Fruit fly (Drosophila melanogaster) whole organism, embryonic: ENCODE data around the gene fzy.

Source experiments
- Bdp1 ChIP-seq: fragments of 200-800 bp; sonication (Bioruptor generic); optimal IDR thresholded peaks from 3 replicates; lab custom pipeline; 2016; ENCODE audit warnings: missing biosample characterization, missing genetic modification characterization
- CG10979 ChIP-seq: fragments of 200-800 bp; sonication (Bioruptor generic); optimal IDR thresholded peaks from 2 replicates; lab custom pipeline; 2018; ENCODE audit warnings: missing biosample characterization, mild to moderate bottlenecking, missing genetic modification characterization, moderate library complexity
- CG12104 ChIP-seq: fragments of 200-800 bp; sonication (Bioruptor generic); optimal IDR thresholded peaks from 3 replicates; lab custom pipeline; 2016; ENCODE audit warnings: missing biosample characterization, missing genetic modification characterization
- CG13123 ChIP-seq: fragments of 200-800 bp; sonication (Bioruptor generic); optimal IDR thresholded peaks from 2 replicates; lab custom pipeline; 2016; ENCODE audit warnings: missing biosample characterization, missing genetic modification characterization
- CG13287 ChIP-seq: fragments of 200-800 bp; sonication (Bioruptor generic); IDR thresholded peaks from 2 replicates; pipeline ENCODE4 v1.3.6; 2022; ENCODE audit warnings: missing biosample characterization, missing genetic modification characterization; ENCODE audit not compliant: partially characterized antibody
- CG13296 ChIP-seq: fragments of 200-800 bp; sonication (Bioruptor generic); optimal IDR thresholded peaks from 3 replicates; lab custom pipeline; 2018; ENCODE audit warnings: missing biosample characterization, mild to moderate bottlenecking, missing genetic modification characterization
- CG13775 ChIP-seq: fragments of 200-800 bp; sonication (Bioruptor generic); optimal IDR thresholded peaks from 3 replicates; lab custom pipeline; 2017; ENCODE audit warnings: missing biosample characterization, mild to moderate bottlenecking, missing genetic modification characterization
- CG14860 ChIP-seq: fragments of 200-800 bp; sonication (Bioruptor generic); IDR thresholded peaks from 3 replicates; pipeline ENCODE4 v1.3.6; 2022; ENCODE audit warnings: missing biosample characterization, missing genetic modification characterization; ENCODE audit not compliant: partially characterized antibody
- CG15011 ChIP-seq: fragments of 200-800 bp; sonication (Bioruptor generic); optimal IDR thresholded peaks from 3 replicates; lab custom pipeline; 2018; ENCODE audit warnings: missing biosample characterization, mild to moderate bottlenecking, missing genetic modification characterization
- CG15696 ChIP-seq: fragments of 200-800 bp; sonication (Bioruptor generic); optimal IDR thresholded peaks from 2 replicates; lab custom pipeline; 2019; ENCODE audit warnings: missing biosample characterization, mild to moderate bottlenecking, missing genetic modification characterization, moderate library complexity
- CG18764 ChIP-seq: fragments of 200-800 bp; sonication (Bioruptor generic); optimal IDR thresholded peaks from 3 replicates; lab custom pipeline; 2016; ENCODE audit warnings: missing biosample characterization, missing genetic modification characterization
- CG2678 ChIP-seq: fragments of 200-800 bp; sonication (Bioruptor generic); optimal IDR thresholded peaks from 3 replicates; lab custom pipeline; 2019; ENCODE audit warnings: missing biosample characterization, mild to moderate bottlenecking, missing genetic modification characterization, moderate library complexity
- CG31224 ChIP-seq: fragments of 200-800 bp; sonication (Bioruptor generic); IDR thresholded peaks from 2 replicates; pipeline ENCODE4 v1.3.6; 2022; ENCODE audit warnings: missing biosample characterization, missing genetic modification characterization
- CG31388 ChIP-seq: fragments of 200-800 bp; sonication (Bioruptor generic); optimal IDR thresholded peaks from 2 replicates; lab custom pipeline; 2016; ENCODE audit warnings: missing biosample characterization, missing genetic modification characterization
- CG34376 ChIP-seq: fragments of 200-800 bp; sonication (Bioruptor generic); optimal IDR thresholded peaks from 2 replicates; lab custom pipeline; 2018; ENCODE audit warnings: missing biosample characterization, mild to moderate bottlenecking, missing genetic modification characterization
- CG4282 ChIP-seq: fragments of 200-800 bp; sonication (Bioruptor generic); optimal IDR thresholded peaks from 2 replicates; lab custom pipeline; 2016; ENCODE audit warnings: missing biosample characterization, missing genetic modification characterization
- CG4424 ChIP-seq: fragments of 200-800 bp; sonication (Bioruptor generic); optimal IDR thresholded peaks from 3 replicates; lab custom pipeline; 2016; ENCODE audit warnings: missing biosample characterization, missing genetic modification characterization
- CG4707 ChIP-seq: fragments of 200-800 bp; sonication (Bioruptor generic); optimal IDR thresholded peaks from 2 replicates; lab custom pipeline; 2018; ENCODE audit warnings: missing biosample characterization, mild to moderate bottlenecking, missing genetic modification characterization, moderate library complexity
- CG5180 ChIP-seq: fragments of 200-800 bp; sonication (Bioruptor generic); optimal IDR thresholded peaks from 3 replicates; lab custom pipeline; 2017; ENCODE audit warnings: missing biosample characterization, missing genetic modification characterization, mild to moderate bottlenecking, moderate library complexity, missing genetic modification reagents
- CG7839 ChIP-seq: fragments of 200-800 bp; sonication (Bioruptor generic); optimal IDR thresholded peaks from 3 replicates; lab custom pipeline; 2018; ENCODE audit warnings: missing biosample characterization, mild to moderate bottlenecking, missing genetic modification characterization, moderate library complexity
- CG8765 ChIP-seq: fragments of 200-800 bp; sonication (Bioruptor generic); IDR thresholded peaks from 2 replicates; pipeline ENCODE4 v1.3.6; 2022; ENCODE audit warnings: missing biosample characterization, missing genetic modification characterization
- CG9932 ChIP-seq: fragments of 200-800 bp; sonication (Bioruptor generic); IDR thresholded peaks from 2 replicates; pipeline ENCODE4 v1.3.6; 2022; ENCODE audit warnings: missing biosample characterization, missing genetic modification characterization
- CoRest ChIP-seq: fragments of 200-800 bp; sonication (Bioruptor generic); optimal IDR thresholded peaks from 3 replicates; lab custom pipeline; 2018; ENCODE audit warnings: missing biosample characterization, mild to moderate bottlenecking, missing genetic modification characterization, moderate library complexity
- Dip2 ChIP-seq: fragments of 200-800 bp; sonication (Bioruptor generic); IDR thresholded peaks from 2 replicates; pipeline ENCODE4 v1.3.6; 2022; ENCODE audit warnings: missing biosample characterization, missing genetic modification characterization
- Doc2 ChIP-seq: fragments of 200-800 bp; sonication (Bioruptor generic); IDR thresholded peaks from 2 replicates; pipeline ENCODE4 v1.3.6; 2022; ENCODE audit warnings: missing biosample characterization, missing genetic modification characterization
- Dref ChIP-seq: fragments of 200-800 bp; sonication (Bioruptor generic); IDR thresholded peaks from 2 replicates; pipeline ENCODE4 v1.3.6; 2022; ENCODE audit warnings: missing biosample characterization, missing genetic modification characterization
- E2f1 ChIP-seq: fragments of 200-800 bp; sonication (Bioruptor generic); IDR thresholded peaks from 2 replicates; pipeline ENCODE4 v1.3.6; 2022; ENCODE audit warnings: missing biosample characterization, missing genetic modification characterization
- ERR ChIP-seq: fragments of 200-800 bp; sonication (Bioruptor generic); optimal IDR thresholded peaks from 2 replicates; lab custom pipeline; 2016; ENCODE audit warnings: missing biosample characterization, missing genetic modification characterization
- Gug ChIP-seq: fragments of 200-800 bp; sonication (Bioruptor generic); IDR thresholded peaks from 4 replicates; pipeline ENCODE4 v1.3.6; 2022; ENCODE audit warnings: missing biosample characterization, missing genetic modification characterization
- Hey ChIP-seq: fragments of 200-800 bp; sonication (Bioruptor generic); optimal IDR thresholded peaks from 3 replicates; lab custom pipeline; 2018; ENCODE audit warnings: missing biosample characterization, mild to moderate bottlenecking, missing genetic modification characterization
- Lpt ChIP-seq: fragments of >200 bp; optimal IDR thresholded peaks from 2 replicates; lab custom pipeline; 2018; ENCODE audit warnings: missing biosample characterization, missing genetic modification characterization
- Meics ChIP-seq: fragments of 200-800 bp; sonication (Bioruptor generic); optimal IDR thresholded peaks from 2 replicates; lab custom pipeline; 2017; ENCODE audit warnings: missing biosample characterization, mild to moderate bottlenecking, missing genetic modification characterization
- NFAT ChIP-seq: fragments of 200-800 bp; sonication (Bioruptor generic); IDR thresholded peaks from 2 replicates; pipeline ENCODE4 v1.3.6; 2022; ENCODE audit warnings: missing biosample characterization, missing genetic modification characterization
- Nf-YB ChIP-seq: fragments of 200-800 bp; sonication (Bioruptor generic); optimal IDR thresholded peaks from 3 replicates; lab custom pipeline; 2019; ENCODE audit warnings: missing biosample characterization, mild to moderate bottlenecking, missing genetic modification characterization, moderate library complexity
- Opbp ChIP-seq: fragments of 200-800 bp; sonication (Bioruptor generic); IDR thresholded peaks from 3 replicates; pipeline ENCODE4 v1.3.6; 2022; ENCODE audit warnings: missing biosample characterization, missing genetic modification characterization; ENCODE audit not compliant: partially characterized antibody
- Poxn ChIP-seq: fragments of 200-800 bp; sonication (Bioruptor generic); IDR thresholded peaks from 2 replicates; pipeline ENCODE4 v1.3.6; 2022; ENCODE audit warnings: missing biosample characterization, missing genetic modification characterization
- TFAM ChIP-seq: fragments of 200-800 bp; sonication (Bioruptor generic); optimal IDR thresholded peaks from 2 replicates; lab custom pipeline; 2017; ENCODE audit warnings: missing biosample characterization, missing genetic modification characterization, inconsistent platforms
- Xrp1 ChIP-seq: fragments of 200-800 bp; sonication (Bioruptor generic); IDR thresholded peaks from 2 replicates; pipeline ENCODE4 v1.3.6; 2022; ENCODE audit warnings: missing biosample characterization, missing genetic modification characterization
- ato ChIP-seq: fragments of 200-800 bp; sonication (Bioruptor generic); IDR thresholded peaks from 2 replicates; pipeline ENCODE4 v1.3.6; 2022; ENCODE audit warnings: missing biosample characterization, missing genetic modification characterization; ENCODE audit not compliant: partially characterized antibody
- cato ChIP-seq: fragments of 200-800 bp; sonication (Bioruptor generic); optimal IDR thresholded peaks from 2 replicates; lab custom pipeline; 2016; ENCODE audit warnings: missing biosample characterization, missing genetic modification characterization, borderline replicate concordance
- cg ChIP-seq: fragments of 200-800 bp; sonication (Bioruptor generic); optimal IDR thresholded peaks from 3 replicates; lab custom pipeline; 2019; ENCODE audit warnings: missing biosample characterization, mild to moderate bottlenecking, missing genetic modification characterization, moderate library complexity
- croc ChIP-seq: fragments of 200-800 bp; sonication (Bioruptor generic); conservative IDR thresholded peaks from 3 replicates; pipeline ENCODE4 v1.3.6; 2022; ENCODE audit warnings: missing biosample characterization, missing genetic modification characterization
- esg ChIP-seq: fragments of 200-800 bp; sonication (Bioruptor generic); conservative IDR thresholded peaks from 2 replicates; pipeline ENCODE4 v1.3.6; 2022; ENCODE audit warnings: missing biosample characterization, missing genetic modification characterization
- gro ChIP-seq: fragments of 200-800 bp; sonication (Bioruptor generic); optimal IDR thresholded peaks from 2 replicates; lab custom pipeline; 2016; ENCODE audit warnings: missing biosample characterization, missing genetic modification characterization
- hbn ChIP-seq: fragments of 200-800 bp; sonication (Bioruptor generic); IDR thresholded peaks from 2 replicates; pipeline ENCODE4 v1.3.6; 2022; ENCODE audit warnings: missing biosample characterization, missing genetic modification characterization; ENCODE audit not compliant: partially characterized antibody
- jing ChIP-seq: fragments of 200-800 bp; sonication (Bioruptor generic); optimal IDR thresholded peaks from 2 replicates; lab custom pipeline; 2018; ENCODE audit warnings: missing biosample characterization, mild to moderate bottlenecking, missing genetic modification characterization
- knrl ChIP-seq: fragments of 200-800 bp; sonication (Bioruptor generic); IDR thresholded peaks from 3 replicates; pipeline ENCODE4 v1.3.6; 2022; ENCODE audit warnings: missing biosample characterization, missing genetic modification characterization; ENCODE audit not compliant: partially characterized antibody
- luna ChIP-seq: fragments of 200-800 bp; sonication (Bioruptor generic); optimal IDR thresholded peaks from 2 replicates; lab custom pipeline; 2016; ENCODE audit warnings: missing biosample characterization, missing genetic modification characterization
- odd ChIP-seq: fragments of 200-800 bp; sonication (Bioruptor generic); optimal IDR thresholded peaks from 2 replicates; lab custom pipeline; 2017; ENCODE audit warnings: missing biosample characterization, mild to moderate bottlenecking, missing genetic modification characterization
- peb ChIP-seq: fragments of 200-800 bp; sonication (Bioruptor generic); IDR thresholded peaks from 2 replicates; pipeline ENCODE4 v1.3.6; 2022; ENCODE audit warnings: missing biosample characterization, missing genetic modification characterization
- pnt ChIP-seq: fragments of 200-800 bp; sonication (Bioruptor generic); optimal IDR thresholded peaks from 3 replicates; lab custom pipeline; 2016; ENCODE audit warnings: missing biosample characterization, missing genetic modification characterization
- tio ChIP-seq: fragments of 200-800 bp; sonication (Bioruptor generic); optimal IDR thresholded peaks from 2 replicates; lab custom pipeline; 2017; ENCODE audit warnings: missing biosample characterization, missing genetic modification characterization, inconsistent platforms

Gene fzy

dm6 chr2L:16275809-16276178, 35.0 kb upstream of the fzy start (continued):
- no peak for TF ChIP-seq Lpt
- TF ChIP-seq esg: no peak
- no peak for TF ChIP-seq gro (GFP tag; lab: Kevin White, UChicago)
- no peak for TF ChIP-seq CG5180 (GFP tag; lab: Kevin White, UChicago)
- peak; percentile 33 for TF ChIP-seq jing (GFP tag; lab: Kevin White, UChicago)
- TF ChIP-seq CG13775 (GFP tag; lab: Kevin White, UChicago): peak; percentile 55
- TF ChIP-seq Poxn (GFP tag; lab: Robert Waterston, UW): no peak
- TF ChIP-seq Nf-YB (GFP tag; lab: Kevin White, UChicago): no peak
- TF ChIP-seq Gug (GFP tag; lab: Robert Waterston, UW): 0 out of 4 replicates have a peak, but pooled peaks have one; percentile 8
- TF ChIP-seq Meics (GFP tag; lab: Kevin White, UChicago): peak; percentile 73
- TF ChIP-seq CG14860: no peak
- no peak for TF ChIP-seq CG31388
- TF ChIP-seq peb: no peak
- no peak for TF ChIP-seq croc (GFP tag; lab: Robert Waterston, UW)
- TF ChIP-seq hbn (GFP tag; lab: Robert Waterston, UW): no peak
- no peak for TF ChIP-seq CG4707 (GFP tag; lab: Kevin White, UChicago)
- TF ChIP-seq TFAM (GFP tag; lab: Kevin White, UChicago): no peak
- TF ChIP-seq pnt: no peak
- no peak for TF ChIP-seq cg (GFP tag; lab: Kevin White, UChicago)
- peak; percentile 66 for TF ChIP-seq CoRest (tag; lab: Kevin White, UChicago)
- TF ChIP-seq Dip2 (GFP tag; lab: Robert Waterston, UW): no peak
- TF ChIP-seq CG9932 (GFP tag; lab: Robert Waterston, UW): no peak
- TF ChIP-seq Opbp (GFP tag; lab: Robert Waterston, UW): no peak
- TF ChIP-seq CG4424: no peak
- peak; percentile 29 for TF ChIP-seq CG13296 (GFP tag; lab: Kevin White, UChicago)
- peak; percentile 49 for TF ChIP-seq odd (GFP tag; lab: Kevin White, UChicago)
- TF ChIP-seq CG15696 (tag; lab: Kevin White, UChicago): no peak
- TF ChIP-seq CG12104 (GFP tag; lab: Kevin White, UChicago): no peak
- TF ChIP-seq CG4282: no peak
- TF ChIP-seq Doc2: no peak
- peak; percentile 38; the same call in 1 of the 2 replicates for TF ChIP-seq Xrp1 (GFP tag; lab: Robert Waterston, UW)
- no peak for TF ChIP-seq Hey (tag; lab: Kevin White, UChicago)
- no peak for TF ChIP-seq CG13287 (GFP tag; lab: Robert Waterston, UW)
- TF ChIP-seq CG34376 (GFP tag; lab: Kevin White, UChicago): no peak
- TF ChIP-seq CG10979: peak; percentile 44
- TF ChIP-seq tio (GFP tag; lab: Kevin White, UChicago): peak; percentile 0
- no peak for TF ChIP-seq Bdp1 (GFP tag; lab: Kevin White, UChicago)
- TF ChIP-seq CG15011 (GFP tag; lab: Kevin White, UChicago): peak; percentile 7
- no peak for TF ChIP-seq cato
- TF ChIP-seq Dref (GFP tag; lab: Robert Waterston, UW): no peak
- no peak for TF ChIP-seq knrl (GFP tag; lab: Robert Waterston, UW)
- TF ChIP-seq CG31224: no peak
- no peak for TF ChIP-seq NFAT (GFP tag; lab: Robert Waterston, UW)
- TF ChIP-seq CG2678 (tag; lab: Kevin White, UChicago): peak; percentile 75
- peak; percentile 15; the same call in 1 of the 2 replicates for TF ChIP-seq E2f1 (GFP tag; lab: Robert Waterston, UW)
- no peak for TF ChIP-seq ERR (GFP tag; lab: Kevin White, UChicago)
- TF ChIP-seq CG18764: no peak
- no peak for TF ChIP-seq CG8765 (GFP tag; lab: Robert Waterston, UW)
- TF ChIP-seq ato: no peak
- no peak for TF ChIP-seq CG13123 (GFP tag; lab: Kevin White, UChicago)
- no peak for TF ChIP-seq luna (GFP tag; lab: Kevin White, UChicago)
- peak; percentile 63 for TF ChIP-seq CG7839
